Worm (Caenorhabditis elegans): Measurements from ENCODE around the gene R08C7.5.

- no peak for TF ChIP-seq nhr-28 (tag; optimal IDR thresholded peaks at IDR 0.05)
- peak in 1 of 2 experiments; percentile 11 for TF ChIP-seq ztf-11 (tag; optimal IDR thresholded peaks at IDR 0.05)
- TF ChIP-seq ama-1 (optimal IDR thresholded peaks at IDR 0.05) = peak; percentile 95
- TF ChIP-seq fos-1 (tag; optimal IDR thresholded peaks at IDR 0.05) = no peak
- TF ChIP-seq nhr-85 (tag) = peak; percentile 50
- no peak for TF ChIP-seq blmp-1 (tag; optimal IDR thresholded peaks at IDR 0.05)
- TF ChIP-seq ceh-88 (GFP tag; IDR thresholded peaks at IDR 0.05) = 0 out of 2 replicates have a peak, but pooled peaks have one; percentile 51
- TF ChIP-seq fkh-10 (GFP tag; optimal IDR thresholded peaks at IDR 0.05) = no peak
- peak in 1 of 2 experiments; percentile 27 for TF ChIP-seq lin-35 (GFP tag; optimal IDR thresholded peaks at IDR 0.05)
- TF ChIP-seq ceh-82 (tag; optimal IDR thresholded peaks at IDR 0.05) = no peak
- no peak for TF ChIP-seq snpc-4 (tag; optimal IDR thresholded peaks at IDR 0.05)
- TF ChIP-seq skn-1 (tag; optimal IDR thresholded peaks at IDR 0.05) = no peak
- no peak for TF ChIP-seq nhr-84 (tag; optimal IDR thresholded peaks at IDR 0.05)
Observed at ce11 chrIV:4468046-4468727, 38.2 kb downstream of the R08C7.5 start.

Measured in whole organism, L1 larva.